Fruit fly (Drosophila melanogaster): ENCODE data around the gene CG2150.

CG2150 gene

dm6 chr3R:31761529-31762009, 3.0 kb downstream of the CG2150 start, which contains the start of gene Smvt:
Smvt (minus strand) TSS chr3R:31761579.
- 0 out of 3 replicates have a peak, but pooled peaks have one; percentile 29 for TF ChIP-seq CG4496 (GFP tag; IDR thresholded peaks at IDR 0.05)
- no peak for TF ChIP-seq CG34367 (tag; optimal IDR thresholded peaks at IDR 0.05)
- TF ChIP-seq EcR (GFP tag; optimal IDR thresholded peaks at IDR 0.05) = peak; percentile 45
- TF ChIP-seq Ets98B (GFP tag; IDR thresholded peaks at IDR 0.05) = no peak

dm6 chr3R:31758587-31759167, 5.9 kb downstream of the CG2150 start, which contains the start of gene CG2187:
CG2187 (minus strand) TSS chr3R:31758637.
- no peak for TF ChIP-seq CG15710 (tag; optimal IDR thresholded peaks at IDR 0.05)
- TF ChIP-seq CG32121 (GFP tag; IDR thresholded peaks at IDR 0.05) = no peak
- no peak for TF ChIP-seq D1 (tag; optimal IDR thresholded peaks at IDR 0.05)
- TF ChIP-seq CG10348 (GFP tag; IDR thresholded peaks at IDR 0.05) = no peak
- no peak for TF ChIP-seq CG17806 (tag; optimal IDR thresholded peaks at IDR 0.05)
- TF ChIP-seq CG4496 (GFP tag; IDR thresholded peaks at IDR 0.05) = no peak
- TF ChIP-seq CG12605 (GFP tag; IDR thresholded peaks at IDR 0.05) = no peak
- no peak for TF ChIP-seq CG34367 (tag; optimal IDR thresholded peaks at IDR 0.05)
- TF ChIP-seq EcR (GFP tag; optimal IDR thresholded peaks at IDR 0.05) = no peak

dm6 chr3R:31754605-31755004, 10.0 kb downstream of the CG2150 start, which contains the start of gene salt:
salt (minus strand) TSS chr3R:31754705.
- no peak for TF ChIP-seq Pif1A (GFP tag; optimal IDR thresholded peaks at IDR 0.05)
- no peak for TF ChIP-seq CG14655 (GFP tag; optimal IDR thresholded peaks at IDR 0.05)
- no peak for TF ChIP-seq CG34367 (tag; optimal IDR thresholded peaks at IDR 0.05)
- no peak for TF ChIP-seq CG8301 (tag; optimal IDR thresholded peaks at IDR 0.05)
- no peak for TF ChIP-seq CG32121 (GFP tag; IDR thresholded peaks at IDR 0.05)
- TF ChIP-seq CG8159 (tag; optimal IDR thresholded peaks at IDR 0.05) = no peak
- no peak for TF ChIP-seq CG12605 (GFP tag; IDR thresholded peaks at IDR 0.05)
- no peak for TF ChIP-seq Ets98B (GFP tag; IDR thresholded peaks at IDR 0.05)
- TF ChIP-seq CG10348 (GFP tag; IDR thresholded peaks at IDR 0.05) = no peak
- no peak for TF ChIP-seq Snoo (tag; optimal IDR thresholded peaks at IDR 0.05)
- no peak for TF ChIP-seq Pif1B (GFP tag; optimal IDR thresholded peaks at IDR 0.05)
- no peak for TF ChIP-seq CG17806 (tag; optimal IDR thresholded peaks at IDR 0.05)

dm6 chr3R:31748093-31748996, 16.2 kb downstream of the CG2150 start:
- TF ChIP-seq Pif1A (GFP tag; optimal IDR thresholded peaks at IDR 0.05) (peak; percentile 38), CG14655 (GFP tag; optimal IDR thresholded peaks at IDR 0.05) (no peak), CG4496 (GFP tag; IDR thresholded peaks at IDR 0.05) (no peak), Ets98B (GFP tag; IDR thresholded peaks at IDR 0.05) (no peak), CG10348 (GFP tag; IDR thresholded peaks at IDR 0.05) (no peak), rn (GFP tag; IDR thresholded peaks at IDR 0.05) (no peak), CG8301 (tag; optimal IDR thresholded peaks at IDR 0.05) (peak; percentile 48), CG13204 (GFP tag; optimal IDR thresholded peaks at IDR 0.05) (peak; percentile 93), gl (tag; optimal IDR thresholded peaks at IDR 0.05) (peak; percentile 79), Pif1B (GFP tag; optimal IDR thresholded peaks at IDR 0.05) (peak; percentile 55), CG32121 (GFP tag; IDR thresholded peaks at IDR 0.05) (no peak), fd96Ca (GFP tag; IDR thresholded peaks at IDR 0.05) (no peak), CG8159 (tag; optimal IDR thresholded peaks at IDR 0.05) (no peak), D1 (tag; optimal IDR thresholded peaks at IDR 0.05) (no peak), Snoo (tag; optimal IDR thresholded peaks at IDR 0.05) (no peak), CG15710 (tag; optimal IDR thresholded peaks at IDR 0.05) (peak; percentile 47), EcR (GFP tag; optimal IDR thresholded peaks at IDR 0.05) (peak; percentile 69), CG17806 (tag; optimal IDR thresholded peaks at IDR 0.05) (peak; percentile 15), CG12605 (GFP tag; IDR thresholded peaks at IDR 0.05) (no peak), CG9948 (tag; optimal IDR thresholded peaks at IDR 0.05) (peak; percentile 4), CG34367 (tag; optimal IDR thresholded peaks at IDR 0.05) (peak; percentile 37)

dm6 chr3R:31747429-31748048, 17.0 kb downstream of the CG2150 start, which contains the start of the genes nero and CG1910:
nero (minus strand) TSS chr3R:31747558.
CG1910 (plus strand) TSS chr3R:31747643.
- TF ChIP-seq CG12605 (GFP tag; IDR thresholded peaks at IDR 0.05) (no peak), CG10348 (GFP tag; IDR thresholded peaks at IDR 0.05) (no peak), Snoo (tag; optimal IDR thresholded peaks at IDR 0.05) (no peak), CG9948 (tag; optimal IDR thresholded peaks at IDR 0.05) (no peak), CG13204 (GFP tag; optimal IDR thresholded peaks at IDR 0.05) (no peak), CG8159 (tag; optimal IDR thresholded peaks at IDR 0.05) (no peak), gl (tag; optimal IDR thresholded peaks at IDR 0.05) (no peak), fd96Ca (GFP tag; IDR thresholded peaks at IDR 0.05) (no peak), CG15710 (tag; optimal IDR thresholded peaks at IDR 0.05) (no peak), rn (GFP tag; IDR thresholded peaks at IDR 0.05) (no peak), Pif1B (GFP tag; optimal IDR thresholded peaks at IDR 0.05) (no peak), CG32121 (GFP tag; IDR thresholded peaks at IDR 0.05) (no peak), CG8301 (tag; optimal IDR thresholded peaks at IDR 0.05) (no peak), D1 (tag; optimal IDR thresholded peaks at IDR 0.05) (no peak), CG14655 (GFP tag; optimal IDR thresholded peaks at IDR 0.05) (no peak), Pif1A (GFP tag; optimal IDR thresholded peaks at IDR 0.05) (no peak), Ets98B (GFP tag; IDR thresholded peaks at IDR 0.05) (no peak), EcR (GFP tag; optimal IDR thresholded peaks at IDR 0.05) (no peak), CG4496 (GFP tag; IDR thresholded peaks at IDR 0.05) (no peak), CG17806 (tag; optimal IDR thresholded peaks at IDR 0.05) (no peak)
